Fruit fly (Drosophila melanogaster) whole organism, pupa: ENCODE measurements around the gene CG13012.

Experiments used
- Snoo ChIP-seq: fragments of 200-800 bp; sonication (Bioruptor generic); optimal IDR thresholded peaks from 3 replicates; lab custom pipeline; 2017; ENCODE audit warnings: missing biosample characterization, mild to moderate bottlenecking, missing genetic modification characterization, inconsistent platforms
- gl ChIP-seq: fragments of 200-800 bp; sonication (Bioruptor generic); optimal IDR thresholded peaks from 2 replicates; lab custom pipeline; 2018; ENCODE audit warnings: missing biosample characterization, mild to moderate bottlenecking, missing genetic modification characterization
- rn ChIP-seq: fragments of 200-800 bp; sonication (Bioruptor generic); IDR thresholded peaks from 2 replicates; pipeline ENCODE4 v1.3.6; 2022; ENCODE audit warnings: missing biosample characterization, missing genetic modification characterization

DNA sequence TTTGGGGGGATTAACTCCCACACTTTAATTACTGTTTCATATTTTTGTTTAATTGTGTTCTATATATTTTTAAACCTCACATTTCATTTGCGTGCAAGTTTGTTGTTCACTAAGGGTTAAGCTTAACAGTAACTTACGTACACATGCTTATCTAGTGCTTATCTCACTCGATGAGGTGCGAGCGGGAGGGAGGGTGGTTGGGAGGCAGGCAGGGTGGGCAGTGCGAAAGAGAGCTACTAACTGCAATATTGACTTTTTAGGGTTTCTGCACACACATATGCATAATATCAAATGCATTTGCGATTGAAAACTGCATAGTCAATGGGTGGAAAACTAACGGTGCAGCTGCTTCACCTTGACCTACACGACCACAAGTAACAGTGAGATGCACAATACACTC is 17.9 kb upstream of the CG13012 start:
- TF ChIP-seq rn (GFP tag; lab: Robert Waterston, UW) (no peak), gl (tag; lab: Kevin White, UChicago) (no peak), Snoo (tag; lab: Kevin White, UChicago) (no peak)
